Worm (Caenorhabditis elegans) whole organism, early embryonic: ENCODE results near the gene kbp-1.

Experiments used
- ama-1 ChIP-seq: fragments of 150-350 bp; optimal IDR thresholded peaks from 2 replicates; lab custom pipeline; 2014
- hmbx-1 ChIP-seq: sonication (generic microtip); optimal IDR thresholded peaks from 2 replicates; lab custom pipeline; 2016; ENCODE audit warnings: mild to moderate bottlenecking, missing genetic modification characterization, missing compliant biosample characterization
- scrt-1 ChIP-seq: fragments of 200-800 bp; sonication (Bioruptor generic); IDR thresholded peaks from 2 replicates; pipeline ENCODE4 v1.3.6; 2022; ENCODE audit warnings: missing genetic modification characterization, missing compliant biosample characterization
- tbx-11 ChIP-seq: fragments of 200-800 bp; sonication (Bioruptor generic); IDR thresholded peaks from 2 replicates; pipeline ENCODE4 v1.3.6; 2022; ENCODE audit warnings: missing genetic modification characterization, missing compliant biosample characterization
- tbx-37 ChIP-seq: fragments of 200-800 bp; sonication (Bioruptor generic); conservative IDR thresholded peaks from 2 replicates; pipeline ENCODE4 v1.3.6; 2022; ENCODE audit warnings: missing genetic modification reagents, missing genetic modification characterization, missing compliant biosample characterization
- tra-4 ChIP-seq: sonication (generic microtip); optimal IDR thresholded peaks from 2 replicates; lab custom pipeline; 2017; ENCODE audit warnings: missing genetic modification characterization, missing compliant biosample characterization

- TF ChIP-seq ama-1 (lab: Kevin White, UChicago) (no peak), tbx-11 (no peak), scrt-1 (GFP tag; lab: Robert Waterston, UW) (no peak), tra-4 (tag; lab: Kevin White, UChicago) (no peak), tbx-37 (GFP tag; lab: Robert Waterston, UW) (no peak), hmbx-1 (no peak)
Measured at ce11 chrIII:6898518-6898917, 29.1 kb downstream of the kbp-1 start.
